Worm (Caenorhabditis elegans) whole organism, L4 larva: ENCODE data around the gene cutl-12.

Experiments used
- fkh-10 ChIP-seq: fragments of 150-350 bp; optimal IDR thresholded peaks from 2 replicates; lab custom pipeline; 2014; ENCODE audit warnings: missing biosample characterization, missing genetic modification reagents, missing genetic modification characterization
- fos-1 ChIP-seq: fragments of 150-350 bp; optimal IDR thresholded peaks from 2 replicates; lab custom pipeline; 2014; ENCODE audit warnings: missing biosample characterization, missing genetic modification characterization
- lim-7 ChIP-seq: fragments of 200-800 bp; sonication (Bioruptor generic); IDR thresholded peaks from 2 replicates; pipeline ENCODE4 v1.3.6; 2022; ENCODE audit warnings: missing genetic modification characterization, missing compliant biosample characterization
- lin-39 ChIP-seq: fragments of 150-350 bp; optimal IDR thresholded peaks from 2 replicates; lab custom pipeline; 2014; ENCODE audit warnings: missing biosample characterization, missing genetic modification reagents, missing genetic modification characterization
- lsy-2 ChIP-seq, 2 experiments: fragments of 150-350 bp in 1 of 2; sonication (generic microtip) in 1 of 2; optimal IDR thresholded peaks; 2 replicates each; lab custom pipeline; 2014 to 2017; ENCODE audit warnings: missing biosample characterization in 2 of 2, missing genetic modification characterization in 2 of 2
- madf-5 ChIP-seq, 2 experiments: fragments of 200-800 bp; sonication (Bioruptor generic); IDR thresholded peaks; 2 replicates each; pipeline ENCODE4 v1.3.6; 2022; ENCODE audit warnings: missing compliant biosample characterization in 2 of 2, missing genetic modification characterization in 2 of 2
- nhr-42 ChIP-seq: fragments of 200-800 bp; sonication (Bioruptor generic); IDR thresholded peaks from 2 replicates; pipeline ENCODE4 v1.3.6; 2022; ENCODE audit warnings: missing genetic modification characterization, missing compliant biosample characterization
- nhr-77 ChIP-seq: fragments of 150-350 bp; optimal IDR thresholded peaks from 2 replicates; lab custom pipeline; 2014; ENCODE audit warnings: missing biosample characterization, missing genetic modification characterization
- pha-4 ChIP-seq, 2 experiments: fragments of 150-350 bp in 1 of 2; fragments of 200-800 bp in 1 of 2; sonication (Bioruptor generic) in 1 of 2; IDR thresholded peaks in 1 of 2; optimal IDR thresholded peaks in 1 of 2; 2 replicates each; pipeline versions ENCODE4 v1.3.6 to Lab custom; 2014 to 2022; ENCODE audit warnings: missing genetic modification characterization in 2 of 2, missing genetic modification reagents in 2 of 2, missing biosample characterization in 1 of 2, missing compliant biosample characterization in 1 of 2
- pqm-1 ChIP-seq: sonication (generic microtip); optimal IDR thresholded peaks from 2 replicates; lab custom pipeline; 2017; ENCODE audit warnings: missing biosample characterization, missing genetic modification characterization
- skn-1 ChIP-seq: fragments of 150-350 bp; optimal IDR thresholded peaks from 2 replicates; lab custom pipeline; 2014; ENCODE audit warnings: missing biosample characterization, missing genetic modification characterization
- snpc-1.2 ChIP-seq: fragments of 200-800 bp; sonication (Bioruptor generic); IDR thresholded peaks from 2 replicates; pipeline ENCODE4 v1.3.6; 2022; ENCODE audit warnings: missing genetic modification reagents, missing genetic modification characterization, missing compliant biosample characterization
- unc-130 ChIP-seq: sonication (generic microtip); optimal IDR thresholded peaks from 2 replicates; lab custom pipeline; 2016; ENCODE audit warnings: missing genetic modification reagents, missing genetic modification characterization, missing compliant biosample characterization
- zfp-3 ChIP-seq: fragments of 200-800 bp; sonication (Bioruptor generic); conservative IDR thresholded peaks from 2 replicates; pipeline ENCODE4 v1.3.6; 2022; ENCODE audit warnings: missing genetic modification reagents, missing genetic modification characterization, missing compliant biosample characterization

DNA sequence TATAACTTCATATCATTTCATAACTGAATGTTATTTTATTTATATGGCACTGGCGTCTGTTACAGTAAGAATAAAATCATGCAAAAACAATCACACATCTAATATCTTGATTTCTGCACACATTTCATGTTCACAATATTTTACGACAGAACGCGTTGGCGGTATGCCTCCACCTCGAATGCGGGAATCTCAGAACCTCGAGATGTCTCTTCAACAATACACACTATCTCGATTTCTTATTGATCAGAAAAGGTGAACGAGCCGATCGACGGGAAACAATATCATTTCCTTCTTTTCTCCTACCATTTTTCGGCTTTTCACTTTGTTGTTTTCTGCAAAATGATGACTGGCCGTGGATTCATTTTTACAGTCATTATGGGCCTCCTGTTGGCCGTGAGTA is 26.6 kb downstream of the cutl-12 start, which contains the start of gene F28C6.10:
- TF ChIP-seq madf-5 (GFP tag; IDR thresholded peaks at IDR 0.05; lab: Robert Waterston, UW) (no peak), zfp-3 (no peak), pqm-1 (no peak), unc-130 (GFP tag; lab: Kevin White, UChicago) (no peak), lsy-2 (tag; optimal IDR thresholded peaks at IDR 0.05; lab: Kevin White, UChicago) (no peak), pha-4 (GFP tag; IDR thresholded peaks at IDR 0.05; lab: Robert Waterston, UW) (no peak), pha-4 (tag; optimal IDR thresholded peaks at IDR 0.05; lab: Kevin White, UChicago) (no peak), fkh-10 (GFP tag; lab: Kevin White, UChicago) (no peak), lin-39 (tag; lab: Kevin White, UChicago) (no peak), lim-7 (GFP tag; lab: Robert Waterston, UW) (no peak), skn-1 (tag; lab: Kevin White, UChicago) (no peak), nhr-42 (no peak), nhr-77 (no peak), snpc-1.2 (no peak), fos-1 (tag; lab: Kevin White, UChicago) (no peak)
